Worm (Caenorhabditis elegans) whole organism, L1 larva: ENCODE data around the gene F54D12.8.
A peak's percentile ranks its signal among the peaks of the same experiment; 100 is the strongest.

ENCODE experiments used
- F16B12.6 ChIP-seq: fragments of 150-350 bp; optimal IDR thresholded peaks from 2 replicates; lab custom pipeline; 2014; ENCODE audit warnings: missing biosample characterization, missing genetic modification characterization
- aha-1 ChIP-seq: fragments of 150-350 bp; optimal IDR thresholded peaks from 2 replicates; lab custom pipeline; 2014; ENCODE audit warnings: missing biosample characterization, missing genetic modification characterization
- ces-1 ChIP-seq: fragments of 150-350 bp; optimal IDR thresholded peaks from 2 replicates; lab custom pipeline; 2014; ENCODE audit warnings: missing biosample characterization, missing genetic modification reagents, missing genetic modification characterization
- efl-1 ChIP-seq, 4 experiments: fragments of 150-350 bp; optimal IDR thresholded peaks in 3 of 4; peaks in 1 of 4; 1 replicate in 1 of 4; 2 replicates in 3 of 4; lab custom pipeline; 2014; ENCODE audit warnings: missing biosample characterization in 2 of 4, missing genetic modification characterization in 2 of 4, missing genetic modification reagents in 2 of 4
- elt-2 ChIP-seq: sonication (generic microtip); optimal IDR thresholded peaks from 2 replicates; lab custom pipeline; 2016; ENCODE audit warnings: missing genetic modification characterization, mild to moderate bottlenecking, inconsistent platforms, missing compliant biosample characterization, missing genetic modification reagents
- elt-3 ChIP-seq, 6 experiments: fragments of 150-350 bp in 1 of 6; sonication (generic microtip); optimal IDR thresholded peaks; 2 replicates each; lab custom pipeline; 2017 to 2018; ENCODE audit warnings: missing biosample characterization in 6 of 6, missing genetic modification characterization in 6 of 6, inconsistent platforms in 1 of 6
- fkh-10 ChIP-seq: sonication (generic microtip); optimal IDR thresholded peaks from 2 replicates; lab custom pipeline; 2017; ENCODE audit warnings: missing biosample characterization, missing genetic modification reagents, missing genetic modification characterization
- hlh-17 ChIP-seq: fragments of 200-800 bp; sonication (Bioruptor generic); optimal IDR thresholded peaks from 2 replicates; lab custom pipeline; 2018; ENCODE audit warnings: missing genetic modification characterization, mild to moderate bottlenecking, missing compliant biosample characterization, moderate library complexity, borderline replicate concordance
- hlh-4 ChIP-seq: sonication (generic microtip); optimal IDR thresholded peaks from 2 replicates; lab custom pipeline; 2016; ENCODE audit warnings: mild to moderate bottlenecking, missing genetic modification characterization, missing compliant biosample characterization
- isw-1 ChIP-seq: fragments of 200-800 bp; sonication (Bioruptor generic); IDR thresholded peaks from 2 replicates; pipeline ENCODE4 v1.3.6; 2022; ENCODE audit warnings: missing genetic modification characterization, missing compliant biosample characterization
- lin-14 ChIP-seq: fragments of 200-800 bp; sonication (Bioruptor generic); optimal IDR thresholded peaks from 2 replicates; lab custom pipeline; 2018; ENCODE audit warnings: mild to moderate bottlenecking, missing genetic modification characterization, moderate library complexity, missing compliant biosample characterization
- lin-35 ChIP-seq, 2 experiments: fragments of 150-350 bp; optimal IDR thresholded peaks; 2 replicates each; lab custom pipeline; 2014; ENCODE audit warnings: missing biosample characterization in 2 of 2, missing genetic modification characterization in 2 of 2, missing genetic modification reagents in 2 of 2
- lir-3 ChIP-seq: sonication (generic microtip); optimal IDR thresholded peaks from 2 replicates; lab custom pipeline; 2016; ENCODE audit warnings: mild to moderate bottlenecking, missing genetic modification characterization, moderate library complexity, missing compliant biosample characterization; ENCODE audit not compliant: poor library complexity
- lsy-2 ChIP-seq, 2 experiments: fragments of 150-350 bp; optimal IDR thresholded peaks; 2 replicates each; lab custom pipeline; 2014; ENCODE audit warnings: missing biosample characterization in 2 of 2, missing genetic modification characterization in 2 of 2
- nhr-12 ChIP-seq: sonication (generic microtip); optimal IDR thresholded peaks from 2 replicates; lab custom pipeline; 2017; ENCODE audit warnings: missing biosample characterization, missing genetic modification characterization
- nhr-237 ChIP-seq: fragments of 150-350 bp; optimal IDR thresholded peaks from 2 replicates; lab custom pipeline; 2014; ENCODE audit warnings: missing biosample characterization, missing genetic modification characterization
- nhr-76 ChIP-seq: sonication (generic microtip); optimal IDR thresholded peaks from 2 replicates; lab custom pipeline; 2017; ENCODE audit warnings: missing biosample characterization, missing genetic modification characterization
- nhr-84 ChIP-seq: sonication (generic microtip); optimal IDR thresholded peaks from 2 replicates; lab custom pipeline; 2017; ENCODE audit warnings: missing biosample characterization, missing genetic modification characterization
- nhr-85 ChIP-seq: sonication (generic microtip); peaks from one replicate; lab custom pipeline; 2016; ENCODE audit warnings: missing genetic modification characterization, inconsistent platforms, missing compliant biosample characterization
- nhr-90 ChIP-seq: sonication (generic microtip); optimal IDR thresholded peaks from 2 replicates; lab custom pipeline; 2016; ENCODE audit warnings: mild to moderate bottlenecking, missing genetic modification characterization, missing compliant biosample characterization; ENCODE audit not compliant: poor library complexity
- pqm-1 ChIP-seq: sonication (generic microtip); optimal IDR thresholded peaks from 3 replicates; lab custom pipeline; 2017; ENCODE audit warnings: missing biosample characterization, missing genetic modification characterization
- snpc-4 ChIP-seq: fragments of 150-350 bp; optimal IDR thresholded peaks from 2 replicates; lab custom pipeline; 2014; ENCODE audit warnings: missing biosample characterization, missing genetic modification characterization
- snu-23 ChIP-seq: sonication (generic microtip); optimal IDR thresholded peaks from 2 replicates; lab custom pipeline; 2016; ENCODE audit warnings: missing genetic modification characterization, missing compliant biosample characterization
- sox-4 ChIP-seq: sonication (generic microtip); optimal IDR thresholded peaks from 2 replicates; lab custom pipeline; 2016; ENCODE audit warnings: missing genetic modification characterization, missing compliant biosample characterization
- unc-30 ChIP-seq: sonication (generic microtip); optimal IDR thresholded peaks from 2 replicates; lab custom pipeline; 2017; ENCODE audit warnings: missing biosample characterization, missing genetic modification characterization
- unc-98 ChIP-seq: fragments of 200-800 bp; sonication (Bioruptor generic); IDR thresholded peaks from 2 replicates; pipeline ENCODE4 v1.3.6; 2022; ENCODE audit warnings: missing genetic modification characterization, missing compliant biosample characterization
- ztf-4 ChIP-seq: fragments of 150-350 bp; optimal IDR thresholded peaks from 2 replicates; lab custom pipeline; 2014; ENCODE audit warnings: missing biosample characterization, missing genetic modification characterization

Gene F54D12.8

DNA sequence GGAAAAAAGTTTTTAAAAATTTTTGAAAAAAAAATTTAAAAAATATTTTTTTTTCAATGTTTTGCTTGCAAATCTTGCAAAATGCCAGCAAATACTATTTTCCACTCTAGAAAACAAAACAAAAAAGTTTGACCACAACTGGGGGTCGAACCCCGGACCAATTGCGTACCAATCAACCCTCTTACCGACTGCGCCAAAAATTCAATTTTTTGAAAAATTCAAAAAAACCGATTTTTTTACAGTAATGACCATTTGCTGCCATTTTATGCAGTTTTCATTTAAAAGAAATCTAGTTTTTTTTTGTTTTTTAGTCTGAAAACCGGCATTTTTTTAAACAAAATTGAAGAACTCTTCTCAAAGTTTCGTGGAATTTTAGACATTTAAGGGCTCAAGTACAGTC is 35.4 kb downstream of the F54D12.8 start:
- TF ChIP-seq fkh-10 (GFP tag; lab: Kevin White, UChicago) = no peak
- no peak for TF ChIP-seq ztf-4 (tag; lab: Kevin White, UChicago)
- no peak for TF ChIP-seq nhr-12 (tag; lab: Kevin White, UChicago)
- no peak for TF ChIP-seq aha-1 (tag; lab: Kevin White, UChicago)
- no peak for TF ChIP-seq nhr-76 (tag; lab: Kevin White, UChicago)
- no peak for TF ChIP-seq hlh-17
- TF ChIP-seq nhr-85 (tag; lab: Kevin White, UChicago) = no peak
- no peak for TF ChIP-seq nhr-84 (tag; lab: Kevin White, UChicago)
- TF ChIP-seq unc-30 (tag; lab: Kevin White, UChicago) = no peak
- no peak for TF ChIP-seq hlh-4 (tag; lab: Kevin White, UChicago)
- TF ChIP-seq sox-4 (tag; lab: Kevin White, UChicago) = no peak
- TF ChIP-seq nhr-90 (tag; lab: Kevin White, UChicago) = no peak
- no peak for TF ChIP-seq elt-2
- no peak for TF ChIP-seq lin-35 (GFP tag; optimal IDR thresholded peaks at IDR 0.05; lab: Kevin White, UChicago)
- no peak for TF ChIP-seq pqm-1 (tag; lab: Kevin White, UChicago)
- TF ChIP-seq isw-1 (GFP tag; lab: Robert Waterston, UW) = no peak
- no peak for TF ChIP-seq lir-3 (tag; lab: Kevin White, UChicago)
- no peak for TF ChIP-seq snpc-4
- no peak for TF ChIP-seq ces-1 (GFP tag; lab: Kevin White, UChicago)
- TF ChIP-seq lin-14 = no peak

DNA sequence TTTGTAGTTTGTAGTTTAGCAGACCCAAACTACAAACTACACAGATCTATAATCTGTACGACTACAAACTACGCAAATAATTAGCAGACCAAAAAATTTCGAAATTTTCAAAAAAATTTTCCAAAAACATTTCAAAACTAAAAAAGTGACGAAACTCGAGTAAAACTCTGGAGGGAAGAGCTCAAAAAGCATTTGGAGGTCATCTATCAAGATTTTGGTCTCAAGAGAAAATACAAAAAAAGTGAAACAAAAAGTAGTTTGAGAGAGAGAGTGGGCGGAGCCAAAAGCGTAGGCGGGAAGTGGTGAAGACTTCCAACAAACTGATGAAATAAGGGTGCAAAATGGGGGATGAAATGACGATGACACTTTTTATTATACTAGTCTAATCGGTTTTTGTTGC is 37.6 kb downstream of the F54D12.8 start:
- TF ChIP-seq lin-35 (GFP tag; optimal IDR thresholded peaks at IDR 0.05; lab: Kevin White, UChicago) = no peak
- TF ChIP-seq lir-3 (tag; lab: Kevin White, UChicago) = no peak
- TF ChIP-seq nhr-237 (tag; lab: Kevin White, UChicago) = no peak
- no peak for TF ChIP-seq snu-23

DNA sequence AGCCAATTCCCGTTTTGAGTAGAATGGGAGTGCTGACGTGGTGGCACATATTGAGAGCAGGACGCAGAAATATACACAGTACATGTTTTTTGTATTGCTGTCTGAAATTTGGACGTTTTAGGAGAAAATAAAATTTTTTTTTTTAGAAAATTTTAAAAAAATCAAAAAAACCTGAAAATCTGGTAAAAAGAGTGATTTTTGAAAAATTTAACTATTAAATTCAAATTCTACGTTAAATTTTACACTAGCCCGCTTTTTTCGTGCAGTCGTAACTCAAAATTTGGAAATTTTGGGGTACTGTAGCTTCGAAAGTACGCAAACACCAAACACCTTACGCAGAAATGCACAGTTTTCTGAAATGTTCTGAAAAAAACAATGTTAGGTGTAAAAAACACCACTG is 39.9 kb downstream of the F54D12.8 start, which contains the start of gene C13A10.2:
Gene C13A10.2, minus strand, starts transcription at position 101 of the 400 bp plus-strand sequence.
- TF ChIP-seq lsy-2 (tag; optimal IDR thresholded peaks at IDR 0.05; lab: Kevin White, UChicago) (peak in 1 of 2 experiments; percentile 9), elt-3 (tag; optimal IDR thresholded peaks at IDR 0.05; lab: Kevin White, UChicago) (no peak), unc-98 (GFP tag; lab: Robert Waterston, UW) (no peak)

DNA sequence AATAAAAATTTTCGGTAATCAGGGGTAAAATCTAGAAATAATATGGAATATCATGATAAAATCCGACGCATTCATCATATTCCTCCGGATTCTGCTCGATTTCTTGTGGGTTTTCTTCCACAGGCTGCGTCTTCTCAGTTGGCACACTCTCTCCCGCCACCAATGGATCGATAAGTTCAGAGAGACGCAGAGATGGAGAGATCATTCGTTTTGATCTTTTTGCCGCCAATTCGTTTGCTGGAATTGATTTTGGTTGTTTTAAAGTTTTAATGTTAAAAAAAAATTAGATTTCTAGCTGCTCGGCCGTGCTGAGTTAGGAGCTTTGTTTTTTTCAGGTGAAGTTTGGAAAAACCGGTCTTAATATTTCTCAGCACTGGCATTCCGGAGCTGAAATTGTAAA is 40.6 kb downstream of the F54D12.8 start:
- TF ChIP-seq efl-1 (optimal IDR thresholded peaks at IDR 0.05; lab: Kevin White, UChicago) (peak in 1 of 2 experiments; percentile 54), efl-1 (GFP tag; optimal IDR thresholded peaks at IDR 0.05 in 1 of 2; lab: Kevin White, UChicago) (peak in 1 of 2 experiments; percentile 59), F16B12.6 (no peak)

DNA sequence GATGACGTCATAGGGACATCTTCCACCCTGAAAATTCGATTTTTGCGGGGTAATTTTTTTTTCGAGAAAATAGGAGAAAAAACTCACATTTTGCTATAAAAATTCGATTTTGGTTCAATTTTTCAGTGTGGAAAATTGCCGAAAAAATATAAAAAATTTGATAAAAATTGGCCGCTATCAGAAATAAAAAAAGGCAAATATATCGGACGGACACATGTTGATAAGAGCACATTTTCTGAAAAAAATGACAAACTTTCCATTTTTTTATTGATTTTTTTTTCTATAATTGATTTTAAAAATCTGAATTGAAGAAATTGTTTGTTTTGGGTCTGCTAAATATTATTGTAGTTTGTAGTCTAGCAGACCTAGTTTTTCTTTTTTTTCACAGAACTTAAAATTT is 42.4 kb downstream of the F54D12.8 start, which contains the start of gene C13A10.1:
Gene C13A10.1, minus strand, starts transcription at position 170 of the 400 bp plus-strand sequence.
- TF ChIP-seq pqm-1 (tag; lab: Kevin White, UChicago) (no peak), elt-2 (peak; percentile 38)
